Fruit fly (Drosophila melanogaster) whole organism, embryonic: Measurements from ENCODE around the gene pnt.
A peak's percentile ranks its signal among the peaks of the same experiment; 100 is the strongest.

Experiments used
- ATbp ChIP-seq: fragments of 200-800 bp; sonication (Bioruptor generic); optimal IDR thresholded peaks from 2 replicates; lab custom pipeline; 2017; ENCODE audit warnings: missing biosample characterization, mild to moderate bottlenecking, missing genetic modification characterization, missing genetic modification reagents
- Asciz ChIP-seq: fragments of 200-800 bp; sonication (Bioruptor generic); optimal IDR thresholded peaks from 2 replicates; lab custom pipeline; 2017; ENCODE audit warnings: missing biosample characterization, mild to moderate bottlenecking, missing genetic modification characterization, missing genetic modification reagents
- C15 ChIP-seq: fragments of 200-800 bp; sonication (Bioruptor generic); IDR thresholded peaks from 3 replicates; pipeline ENCODE4 v1.3.6; 2022; ENCODE audit warnings: missing biosample characterization, missing genetic modification characterization
- CG10267 ChIP-seq: fragments of 200-800 bp; sonication (Bioruptor generic); optimal IDR thresholded peaks from 2 replicates; lab custom pipeline; 2018; ENCODE audit warnings: missing biosample characterization, mild to moderate bottlenecking, missing genetic modification characterization, moderate library complexity
- CG10462 ChIP-seq: fragments of 200-800 bp; sonication (Bioruptor generic); optimal IDR thresholded peaks from 2 replicates; lab custom pipeline; 2016; ENCODE audit warnings: missing biosample characterization, missing genetic modification characterization
- CG11695 ChIP-seq: fragments of 200-800 bp; sonication (Bioruptor generic); IDR thresholded peaks from 3 replicates; pipeline ENCODE4 v1.3.6; 2022; ENCODE audit warnings: missing biosample characterization, missing genetic modification characterization
- CG11696 ChIP-seq: fragments of 200-800 bp; sonication (Bioruptor generic); IDR thresholded peaks from 2 replicates; pipeline ENCODE4 v1.3.6; 2022; ENCODE audit warnings: missing biosample characterization, missing genetic modification characterization
- CG14441 ChIP-seq: fragments of 200-800 bp; sonication (Bioruptor generic); IDR thresholded peaks from 2 replicates; pipeline ENCODE4 v1.3.6; 2022; ENCODE audit warnings: missing biosample characterization, missing genetic modification characterization
- CG15696 ChIP-seq: fragments of 200-800 bp; sonication (Bioruptor generic); optimal IDR thresholded peaks from 2 replicates; lab custom pipeline; 2019; ENCODE audit warnings: missing biosample characterization, mild to moderate bottlenecking, missing genetic modification characterization, moderate library complexity
- CG17359 ChIP-seq: fragments of 200-800 bp; sonication (Bioruptor generic); optimal IDR thresholded peaks from 3 replicates; lab custom pipeline; 2018; ENCODE audit warnings: missing biosample characterization, mild to moderate bottlenecking, missing genetic modification characterization, moderate library complexity
- CG3163 ChIP-seq: fragments of 200-800 bp; sonication (Bioruptor generic); optimal IDR thresholded peaks from 3 replicates; lab custom pipeline; 2016; ENCODE audit warnings: missing biosample characterization, missing genetic modification characterization
- CG3281 ChIP-seq: fragments of 200-800 bp; sonication (Bioruptor generic); optimal IDR thresholded peaks from 3 replicates; lab custom pipeline; 2017; ENCODE audit warnings: missing biosample characterization, mild to moderate bottlenecking, missing genetic modification characterization
- CG34224 ChIP-seq: fragments of 200-800 bp; sonication (Bioruptor generic); IDR thresholded peaks from 3 replicates; pipeline ENCODE4 v1.3.6; 2022; ENCODE audit warnings: missing biosample characterization, missing genetic modification characterization; ENCODE audit not compliant: partially characterized antibody
- CG3838 ChIP-seq: fragments of 200-800 bp; sonication (Bioruptor generic); optimal IDR thresholded peaks from 3 replicates; lab custom pipeline; 2016; ENCODE audit warnings: missing biosample characterization, missing genetic modification characterization
- CG4404 ChIP-seq: fragments of 200-800 bp; sonication (Bioruptor generic); IDR thresholded peaks from 2 replicates; pipeline ENCODE4 v1.3.6; 2022; ENCODE audit warnings: missing biosample characterization, missing genetic modification characterization
- CG4424 ChIP-seq: fragments of 200-800 bp; sonication (Bioruptor generic); optimal IDR thresholded peaks from 3 replicates; lab custom pipeline; 2016; ENCODE audit warnings: missing biosample characterization, missing genetic modification characterization
- CG6654 ChIP-seq: fragments of 200-800 bp; sonication (Bioruptor generic); optimal IDR thresholded peaks from 2 replicates; lab custom pipeline; 2017; ENCODE audit warnings: missing biosample characterization, mild to moderate bottlenecking, missing genetic modification characterization
- CG7786 ChIP-seq: fragments of 200-800 bp; sonication (Bioruptor generic); optimal IDR thresholded peaks from 2 replicates; lab custom pipeline; 2016; ENCODE audit warnings: missing biosample characterization, missing genetic modification characterization
- CG7839 ChIP-seq: fragments of 200-800 bp; sonication (Bioruptor generic); optimal IDR thresholded peaks from 3 replicates; lab custom pipeline; 2018; ENCODE audit warnings: missing biosample characterization, mild to moderate bottlenecking, missing genetic modification characterization, moderate library complexity
- CG8765 ChIP-seq: fragments of 200-800 bp; sonication (Bioruptor generic); IDR thresholded peaks from 2 replicates; pipeline ENCODE4 v1.3.6; 2022; ENCODE audit warnings: missing biosample characterization, missing genetic modification characterization
- CG9727 ChIP-seq: fragments of 200-800 bp; sonication (Bioruptor generic); optimal IDR thresholded peaks from 3 replicates; lab custom pipeline; 2017; ENCODE audit warnings: missing biosample characterization, mild to moderate bottlenecking, missing genetic modification characterization
- Deaf1 ChIP-seq: fragments of 200-800 bp; optimal IDR thresholded peaks from 3 replicates; lab custom pipeline; 2019; ENCODE audit warnings: missing biosample characterization, mild to moderate bottlenecking, missing genetic modification characterization, moderate library complexity
- Eip74EF ChIP-seq, 2 experiments: fragments of 200-800 bp in 1 of 2; fragments of >200 bp in 1 of 2; sonication (Bioruptor generic) in 1 of 2; optimal IDR thresholded peaks; 2 replicates each; lab custom pipeline; 2017 to 2019; ENCODE audit warnings: missing biosample characterization in 2 of 2, missing genetic modification characterization in 2 of 2, mild to moderate bottlenecking in 1 of 2, moderate library complexity in 1 of 2
- Meics ChIP-seq: fragments of 200-800 bp; sonication (Bioruptor generic); optimal IDR thresholded peaks from 2 replicates; lab custom pipeline; 2017; ENCODE audit warnings: missing biosample characterization, mild to moderate bottlenecking, missing genetic modification characterization
- NC2β ChIP-seq: fragments of 200-800 bp; sonication (Bioruptor generic); optimal IDR thresholded peaks from 2 replicates; lab custom pipeline; 2016; ENCODE audit warnings: missing biosample characterization, missing genetic modification characterization
- Optix ChIP-seq: fragments of 200-800 bp; sonication (Bioruptor generic); IDR thresholded peaks from 3 replicates; pipeline ENCODE4 v1.3.6; 2022; ENCODE audit warnings: missing biosample characterization, missing genetic modification characterization
- Side ChIP-seq: fragments of 200-800 bp; sonication (Bioruptor generic); optimal IDR thresholded peaks from 2 replicates; lab custom pipeline; 2016; ENCODE audit warnings: missing biosample characterization, missing genetic modification characterization
- Stat92E ChIP-seq, 3 experiments: fragments of >200 bp in 2 of 3; fragments of 200-800 bp in 1 of 3; sonication (Bioruptor generic) in 1 of 3; optimal IDR thresholded peaks; 2 replicates each; lab custom pipeline; 2017 to 2019; ENCODE audit warnings: missing biosample characterization in 3 of 3, missing genetic modification characterization in 3 of 3, mild to moderate bottlenecking in 1 of 3, moderate library complexity in 1 of 3
- Xrp1 ChIP-seq: fragments of 200-800 bp; sonication (Bioruptor generic); IDR thresholded peaks from 2 replicates; pipeline ENCODE4 v1.3.6; 2022; ENCODE audit warnings: missing biosample characterization, missing genetic modification characterization
- ase ChIP-seq: fragments of 200-800 bp; sonication (Bioruptor generic); IDR thresholded peaks from 3 replicates; pipeline ENCODE4 v1.3.6; 2022; ENCODE audit warnings: missing biosample characterization, missing genetic modification characterization
- cg ChIP-seq: fragments of 200-800 bp; sonication (Bioruptor generic); optimal IDR thresholded peaks from 3 replicates; lab custom pipeline; 2019; ENCODE audit warnings: missing biosample characterization, mild to moderate bottlenecking, missing genetic modification characterization, moderate library complexity
- corto ChIP-seq: fragments of 200-800 bp; sonication (Bioruptor generic); optimal IDR thresholded peaks from 2 replicates; lab custom pipeline; 2016; ENCODE audit warnings: missing biosample characterization, mild to moderate bottlenecking, missing genetic modification characterization, moderate library complexity
- eyg ChIP-seq: fragments of 200-800 bp; sonication (Bioruptor generic); optimal IDR thresholded peaks from 3 replicates; lab custom pipeline; 2016; ENCODE audit warnings: missing biosample characterization, missing genetic modification characterization
- gem ChIP-seq: fragments of 200-800 bp; sonication (Bioruptor generic); optimal IDR thresholded peaks from 2 replicates; lab custom pipeline; 2019; ENCODE audit warnings: missing biosample characterization, mild to moderate bottlenecking, missing genetic modification characterization, moderate library complexity
- grn ChIP-seq: fragments of 200-800 bp; sonication (Bioruptor generic); optimal IDR thresholded peaks from 3 replicates; lab custom pipeline; 2017; ENCODE audit warnings: missing biosample characterization, missing genetic modification characterization
- gro ChIP-seq: fragments of 200-800 bp; sonication (Bioruptor generic); optimal IDR thresholded peaks from 2 replicates; lab custom pipeline; 2016; ENCODE audit warnings: missing biosample characterization, missing genetic modification characterization
- her ChIP-seq: fragments of 200-800 bp; sonication (Bioruptor generic); optimal IDR thresholded peaks from 2 replicates; lab custom pipeline; 2016; ENCODE audit warnings: missing biosample characterization, missing genetic modification characterization
- ind ChIP-seq: fragments of 200-800 bp; sonication (Bioruptor generic); optimal IDR thresholded peaks from 3 replicates; lab custom pipeline; 2016; ENCODE audit warnings: missing biosample characterization, missing genetic modification characterization
- kay ChIP-seq: fragments of 200-800 bp; sonication (Bioruptor generic); optimal IDR thresholded peaks from 2 replicates; lab custom pipeline; 2016; ENCODE audit warnings: missing biosample characterization, missing genetic modification characterization
- maf-S ChIP-seq: fragments of 200-800 bp; sonication (Bioruptor generic); optimal IDR thresholded peaks from 2 replicates; lab custom pipeline; 2016; ENCODE audit warnings: missing biosample characterization, missing genetic modification characterization
- otp ChIP-seq: fragments of 200-800 bp; sonication (Bioruptor generic); IDR thresholded peaks from 3 replicates; pipeline ENCODE4, ENCODE4 v1.3.6; 2022; ENCODE audit warnings: missing biosample characterization, missing genetic modification characterization
- peb ChIP-seq: fragments of 200-800 bp; sonication (Bioruptor generic); IDR thresholded peaks from 2 replicates; pipeline ENCODE4 v1.3.6; 2022; ENCODE audit warnings: missing biosample characterization, missing genetic modification characterization
- sens-2 ChIP-seq: fragments of 200-800 bp; sonication (Bioruptor generic); IDR thresholded peaks from 2 replicates; pipeline ENCODE4 v1.3.6; 2022; ENCODE audit warnings: missing biosample characterization, missing genetic modification characterization
- unc-4 ChIP-seq: fragments of 200-800 bp; sonication (Bioruptor generic); IDR thresholded peaks from 2 replicates; pipeline ENCODE4 v1.3.6; 2022; ENCODE audit warnings: missing biosample characterization, missing genetic modification characterization; ENCODE audit not compliant: partially characterized antibody

The pnt gene

dm6 chr3R:23314332-23314731, 31.6 kb downstream of the pnt start (continued):
- TF ChIP-seq cg (GFP tag; lab: Kevin White, UChicago) = peak; percentile 90
- TF ChIP-seq otp (GFP tag; lab: Robert Waterston, UW) = 0 out of 3 replicates have a peak, but pooled peaks have one; percentile 46
- no peak; the same call in 2 of the 3 replicates for TF ChIP-seq CG11695
- no peak for TF ChIP-seq kay (GFP tag; lab: Kevin White, UChicago)
- TF ChIP-seq CG9727 = peak; percentile 36
- TF ChIP-seq CG4424 (GFP tag; lab: Kevin White, UChicago) = peak; percentile 20
- peak; percentile 81 for TF ChIP-seq Deaf1 (tag; lab: Kevin White, UChicago)
- no peak for TF ChIP-seq maf-S
- TF ChIP-seq CG3281 (GFP tag; lab: Kevin White, UChicago) = peak; percentile 50
- TF ChIP-seq CG3163 (GFP tag; lab: Kevin White, UChicago) = peak; percentile 34
- TF ChIP-seq Meics (GFP tag; lab: Kevin White, UChicago) = peak; percentile 50
- no peak for TF ChIP-seq NC2β (GFP tag; lab: Kevin White, UChicago)
- TF ChIP-seq sens-2 (GFP tag; lab: Robert Waterston, UW) = peak; percentile 30; the same call in 1 of the 2 replicates
- TF ChIP-seq CG3838 (GFP tag; lab: Kevin White, UChicago) = no peak
- TF ChIP-seq CG7786 (GFP tag; lab: Kevin White, UChicago) = no peak
- no peak for TF ChIP-seq grn (GFP tag; lab: Kevin White, UChicago)
- TF ChIP-seq ATbp (GFP tag; lab: Kevin White, UChicago) = peak; percentile 13
- peak; percentile 24 for TF ChIP-seq CG7839 (tag; lab: Kevin White, UChicago)
- TF ChIP-seq C15 (GFP tag; lab: Robert Waterston, UW) = no peak
- TF ChIP-seq CG10267 (tag; lab: Kevin White, UChicago) = peak; percentile 11
- TF ChIP-seq Stat92E (GFP tag; optimal IDR thresholded peaks at IDR 0.05; lab: Kevin White, UChicago) = peak in 1 of 3 experiments; percentile 1
- TF ChIP-seq CG15696 (tag; lab: Kevin White, UChicago) = peak; percentile 7
- no peak for TF ChIP-seq peb (GFP tag; lab: Robert Waterston, UW)
- peak; percentile 42 for TF ChIP-seq CG17359 (tag; lab: Kevin White, UChicago)
- TF ChIP-seq CG8765 = no peak
- TF ChIP-seq her (GFP tag; lab: Kevin White, UChicago) = peak; percentile 11
- TF ChIP-seq CG14441 = 0 out of 2 replicates have a peak, but pooled peaks have one; percentile 5
- no peak for TF ChIP-seq CG10462 (GFP tag; lab: Kevin White, UChicago)
- peak; percentile 51 for TF ChIP-seq Xrp1 (GFP tag; lab: Robert Waterston, UW)
- TF ChIP-seq Eip74EF (GFP tag; optimal IDR thresholded peaks at IDR 0.05; lab: Kevin White, UChicago) = peak in 1 of 2 experiments; percentile 66
- no peak for TF ChIP-seq corto
- peak; percentile 6 for TF ChIP-seq gro
- no peak for TF ChIP-seq CG4404 (GFP tag; lab: Robert Waterston, UW)
- TF ChIP-seq Side (GFP tag; lab: Kevin White, UChicago) = peak; percentile 49
- peak; percentile 47 for TF ChIP-seq Asciz (GFP tag; lab: Kevin White, UChicago)
- TF ChIP-seq CG34224 (GFP tag; lab: Robert Waterston, UW) = peak; percentile 22; the same call in 2 of the 3 replicates
- TF ChIP-seq gem (tag; lab: Kevin White, UChicago) = no peak
- TF ChIP-seq CG11696 = peak; percentile 45
- TF ChIP-seq ind = no peak
- TF ChIP-seq Optix (GFP tag; lab: Robert Waterston, UW) = no peak
- no peak for TF ChIP-seq CG6654 (GFP tag; lab: Kevin White, UChicago)
- no peak for TF ChIP-seq ase
- peak; percentile 23 for TF ChIP-seq eyg (GFP tag; lab: Kevin White, UChicago)
- no peak for TF ChIP-seq unc-4 (GFP tag; lab: Robert Waterston, UW)
